Worm (Caenorhabditis elegans): ENCODE measurements around the gene ZC518.8.

Gene ZC518.8

DNA sequence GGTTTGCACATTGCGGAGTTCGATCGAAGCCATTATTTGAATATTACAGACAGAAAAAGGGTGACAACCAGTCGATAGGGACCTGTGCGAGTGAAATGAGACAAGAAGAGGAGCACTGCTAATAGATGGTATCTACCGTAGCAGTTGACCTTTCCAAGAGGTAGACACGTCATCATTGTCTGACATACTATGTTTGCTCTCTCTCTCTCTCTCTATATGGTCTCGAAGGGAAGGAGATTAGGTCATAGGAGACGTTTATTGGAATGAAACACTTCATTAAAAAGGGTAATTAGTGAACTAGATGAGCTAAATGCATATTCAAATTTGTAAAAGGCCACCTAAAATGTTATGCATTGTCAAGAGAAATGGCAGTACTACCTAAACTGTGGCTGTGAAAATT lies 14.3 kb upstream of the ZC518.8 start, which contains the start of gene atz-1:
Gene atz-1 (minus strand): TSS at position 101 of the 400 bp plus-strand sequence.
- TF ChIP-seq skn-1 (tag; optimal IDR thresholded peaks at IDR 0.05) (no peak), pqm-1 (tag; optimal IDR thresholded peaks at IDR 0.05) (no peak), elt-3 (tag; optimal IDR thresholded peaks at IDR 0.05) (no peak), ceh-16 (tag; optimal IDR thresholded peaks at IDR 0.05) (no peak), mml-1 (tag; optimal IDR thresholded peaks at IDR 0.05) (no peak), lin-15B (tag; optimal IDR thresholded peaks at IDR 0.05) (no peak), elt-2 (tag; optimal IDR thresholded peaks at IDR 0.05) (no peak), daf-12 (tag; optimal IDR thresholded peaks at IDR 0.05) (no peak), fkh-10 (GFP tag; optimal IDR thresholded peaks at IDR 0.05) (no peak), elt-1 (tag; optimal IDR thresholded peaks at IDR 0.05) (no peak)

DNA sequence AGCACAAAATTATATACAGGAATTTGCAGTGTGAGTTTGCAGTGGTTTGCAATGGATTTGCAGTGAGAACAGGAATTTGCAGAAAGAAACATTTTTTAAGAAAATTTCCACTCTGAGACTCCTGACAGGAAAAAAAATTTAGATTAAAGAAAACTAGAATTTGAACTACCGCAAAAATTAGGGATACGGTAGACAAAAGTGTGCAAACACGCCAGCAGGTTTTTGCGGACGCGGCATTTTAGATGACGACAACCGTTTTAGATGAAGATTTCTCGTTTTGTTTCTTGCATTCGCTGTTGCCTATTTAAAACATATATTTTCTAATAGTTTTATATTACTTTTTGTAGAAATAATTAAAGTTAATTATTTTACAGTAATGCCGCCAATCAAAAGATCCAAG lies 10.2 kb upstream of the ZC518.8 start, which contains the start of gene wdr-46:
Gene wdr-46 (plus strand): TSS at position 375 of the 400 bp plus-strand sequence.
- TF ChIP-seq unc-62 (GFP tag; optimal IDR thresholded peaks at IDR 0.05) (no peak), ama-1 (optimal IDR thresholded peaks at IDR 0.05) (peak; percentile 77), snpc-4 (tag; optimal IDR thresholded peaks at IDR 0.05) (no peak), nhr-12 (tag; optimal IDR thresholded peaks at IDR 0.05) (no peak), egl-5 (tag; optimal IDR thresholded peaks at IDR 0.05) (peak; percentile 31), elt-1 (tag; optimal IDR thresholded peaks at IDR 0.05) (peak; percentile 19), mdl-1 (tag; optimal IDR thresholded peaks at IDR 0.05) (no peak), nhr-237 (tag; optimal IDR thresholded peaks at IDR 0.05) (no peak), lsy-12 (tag; optimal IDR thresholded peaks at IDR 0.05) (peak; percentile 64), jun-1 (tag; optimal IDR thresholded peaks at IDR 0.05) (peak; percentile 71), R02D3.7 (tag; optimal IDR thresholded peaks at IDR 0.05) (peak; percentile 80), ztf-4 (tag; optimal IDR thresholded peaks at IDR 0.05) (no peak), ZK546.5 (tag; optimal IDR thresholded peaks at IDR 0.05) (peak; percentile 38), skn-1 (tag; optimal IDR thresholded peaks at IDR 0.05) (peak; percentile 7), pha-4 (tag; optimal IDR thresholded peaks at IDR 0.05) (peak; percentile 87), nhr-43 (tag; optimal IDR thresholded peaks at IDR 0.05; ENCODE audit: poor library complexity, severe bottlenecking) (peak; percentile 87), zag-1 (tag; optimal IDR thresholded peaks at IDR 0.05) (no peak), nhr-76 (tag; optimal IDR thresholded peaks at IDR 0.05) (no peak), egl-27 (tag; optimal IDR thresholded peaks at IDR 0.05) (peak; percentile 33), lin-39 (tag; optimal IDR thresholded peaks at IDR 0.05) (peak; percentile 40), fos-1 (tag; optimal IDR thresholded peaks at IDR 0.05) (no peak), elt-3 (tag; optimal IDR thresholded peaks at IDR 0.05) (no peak), ceh-28 (tag; optimal IDR thresholded peaks at IDR 0.05) (peak; percentile 62), ceh-82 (tag; optimal IDR thresholded peaks at IDR 0.05) (peak; percentile 62), eor-1 (tag; optimal IDR thresholded peaks at IDR 0.05) (no peak), fkh-10 (GFP tag; optimal IDR thresholded peaks at IDR 0.05) (no peak), nhr-25 (tag; optimal IDR thresholded peaks at IDR 0.05) (peak; percentile 72), unc-39 (tag; optimal IDR thresholded peaks at IDR 0.05) (no peak), nhr-23 (tag; optimal IDR thresholded peaks at IDR 0.05) (peak; percentile 82), hmg-11 (tag; optimal IDR thresholded peaks at IDR 0.05) (no peak), sea-2 (GFP tag; optimal IDR thresholded peaks at IDR 0.05) (no peak), nhr-67 (tag; optimal IDR thresholded peaks at IDR 0.05) (no peak), nhr-77 (tag; optimal IDR thresholded peaks at IDR 0.05) (peak; percentile 37), elt-2 (tag; optimal IDR thresholded peaks at IDR 0.05) (peak; percentile 38), tbx-2 (tag; optimal IDR thresholded peaks at IDR 0.05) (peak; percentile 54), nhr-11 (tag; optimal IDR thresholded peaks at IDR 0.05) (no peak), lin-15B (tag; optimal IDR thresholded peaks at IDR 0.05) (peak; percentile 79), nhr-28 (tag; optimal IDR thresholded peaks at IDR 0.05) (no peak), nfya-1 (tag; optimal IDR thresholded peaks at IDR 0.05; ENCODE audit: insufficient read depth) (peak; percentile 95), pqm-1 (tag; optimal IDR thresholded peaks at IDR 0.05) (peak; percentile 57)

Measured in whole organism, L3 larva.